Worm (Caenorhabditis elegans): ENCODE measurements around the gene lgx-1.

DNA sequence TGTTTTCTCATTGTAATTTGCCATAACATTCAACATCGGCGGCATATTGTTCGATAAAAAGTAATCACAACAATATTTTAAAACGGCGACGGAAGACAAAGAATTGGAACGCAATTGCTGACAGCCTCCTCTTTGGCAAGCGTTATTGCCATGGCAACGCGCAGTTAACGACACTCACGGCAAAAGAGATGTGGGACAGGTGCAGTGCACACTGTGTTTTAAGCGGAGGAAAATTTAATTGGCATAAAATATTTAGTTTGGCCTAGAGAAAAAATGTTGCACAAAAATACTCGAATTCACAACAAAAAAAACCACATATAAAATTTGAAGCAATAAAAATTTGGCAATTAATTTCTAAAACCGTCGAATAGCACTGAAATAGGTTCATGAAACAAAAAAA, 14.3 kb upstream of the lgx-1 start, which contains the start of gene ifta-1:
- TF ChIP-seq ama-1 (optimal IDR thresholded peaks at IDR 0.05) (no peak), unc-39 (tag; optimal IDR thresholded peaks at IDR 0.05) (no peak), F13H6.1 (tag; optimal IDR thresholded peaks at IDR 0.05) (no peak), dmd-4 (tag; optimal IDR thresholded peaks at IDR 0.05) (no peak), sma-9 (GFP tag; optimal IDR thresholded peaks at IDR 0.05) (no peak), sma-9 (tag; optimal IDR thresholded peaks at IDR 0.05) (no peak), nhr-6 (tag; optimal IDR thresholded peaks at IDR 0.05) (no peak), ztf-11 (tag; optimal IDR thresholded peaks at IDR 0.05) (no peak), lin-39 (tag; optimal IDR thresholded peaks at IDR 0.05) (no peak)
